Fruit fly (Drosophila melanogaster) whole organism: ENCODE measurements around the gene CG32036.

ENCODE experiments used
- CG8478 ChIP-seq: fragments of >200 bp; optimal IDR thresholded peaks from 2 replicates; lab custom pipeline; 2018; ENCODE audit warnings: inconsistent platforms
- Dll ChIP-seq: fragments of >200 bp; optimal IDR thresholded peaks from 2 replicates; lab custom pipeline; 2017
- EcR ChIP-seq, 2 experiments: fragments of >200 bp; optimal IDR thresholded peaks; 2 replicates each; lab custom pipeline; 2017; ENCODE audit warnings: missing biosample characterization in 2 of 2, missing genetic modification characterization in 2 of 2, missing genetic modification reagents in 2 of 2
- pan ChIP-seq: fragments of >200 bp; optimal IDR thresholded peaks from 2 replicates; lab custom pipeline; 2017
- psq ChIP-seq: fragments of >200 bp; optimal IDR thresholded peaks from 2 replicates; lab custom pipeline; 2017
- usp ChIP-seq: fragments of >200 bp; optimal IDR thresholded peaks from 2 replicates; lab custom pipeline; 2017; ENCODE audit warnings: missing biosample characterization, missing genetic modification characterization, mixed read lengths

CG32036 gene

dm6 chr3L:9460775-9461491, 28.1 kb downstream of the CG32036 start, which contains the start of the genes CG3434 and CG44838:
TSS of gene CG3434 (minus strand) at chr3L:9460799.
TSS of gene CG44838 (plus strand) at chr3L:9461050.
- no peak for TF ChIP-seq usp (GFP tag; lab: Kevin White, UChicago)
- TF ChIP-seq CG8478, result no peak
- no peak for TF ChIP-seq EcR (GFP tag; optimal IDR thresholded peaks at IDR 0.05; lab: Kevin White, UChicago)
- TF ChIP-seq Dll (lab: Kevin White, UChicago), result no peak
- TF ChIP-seq pan (lab: Kevin White, UChicago), result no peak

- TF ChIP-seq psq (no peak), Dll (lab: Kevin White, UChicago) (no peak), CG8478 (no peak), pan (lab: Kevin White, UChicago) (no peak), EcR (GFP tag; optimal IDR thresholded peaks at IDR 0.05; lab: Kevin White, UChicago) (no peak), usp (GFP tag; lab: Kevin White, UChicago) (no peak)
These were observed 31.4 kb downstream of the CG32036 start, which contains the start of gene CG3437 for dm6 chr3L:9457619-9458092. TSS of gene CG3437 (minus strand) at chr3L:9457669.

dm6 chr3L:9456389-9456788, 32.6 kb downstream of the CG32036 start:
- TF ChIP-seq pan (lab: Kevin White, UChicago) (no peak), Dll (lab: Kevin White, UChicago) (no peak), CG8478 (no peak), usp (GFP tag; lab: Kevin White, UChicago) (no peak), psq (no peak)

- TF ChIP-seq Dll (lab: Kevin White, UChicago), result no peak
- TF ChIP-seq usp (GFP tag; lab: Kevin White, UChicago), result no peak
- no peak for TF ChIP-seq psq
- TF ChIP-seq pan (lab: Kevin White, UChicago), result no peak
- no peak for TF ChIP-seq CG8478
- no peak for TF ChIP-seq EcR (GFP tag; optimal IDR thresholded peaks at IDR 0.05; lab: Kevin White, UChicago)
These were observed 33.1 kb downstream of the CG32036 start, which contains the start of the genes phol and CG3552 for dm6 chr3L:9455819-9456388. TSS of gene phol (minus strand) at chr3L:9456281. TSS of gene CG3552 (plus strand) at chr3L:9456318.

- no peak for TF ChIP-seq EcR (GFP tag; optimal IDR thresholded peaks at IDR 0.05; lab: Kevin White, UChicago)
- TF ChIP-seq usp (GFP tag; lab: Kevin White, UChicago), result no peak
- no peak for TF ChIP-seq CG8478
- no peak for TF ChIP-seq Dll (lab: Kevin White, UChicago)
- no peak for TF ChIP-seq psq
- no peak for TF ChIP-seq pan (lab: Kevin White, UChicago)
These were observed 36.6 kb downstream of the CG32036 start for dm6 chr3L:9452422-9452821.

- TF ChIP-seq Dll (lab: Kevin White, UChicago) (no peak), EcR (GFP tag; optimal IDR thresholded peaks at IDR 0.05; lab: Kevin White, UChicago) (no peak), CG8478 (no peak), usp (GFP tag; lab: Kevin White, UChicago) (no peak), pan (lab: Kevin White, UChicago) (no peak), psq (no peak)
These were observed 37.4 kb downstream of the CG32036 start, which contains the start of the genes CG3448 and ghi for dm6 chr3L:9451522-9452118. TSS of gene CG3448 (minus strand) at chr3L:9451572. TSS of gene ghi (plus strand) at chr3L:9451876.

- TF ChIP-seq usp (GFP tag; lab: Kevin White, UChicago) (no peak), CG8478 (no peak), EcR (GFP tag; optimal IDR thresholded peaks at IDR 0.05; lab: Kevin White, UChicago) (no peak), pan (lab: Kevin White, UChicago) (no peak), Dll (lab: Kevin White, UChicago) (no peak), psq (no peak)
These were observed 41.7 kb downstream of the CG32036 start for dm6 chr3L:9447239-9447777.

- no peak for TF ChIP-seq EcR (GFP tag; optimal IDR thresholded peaks at IDR 0.05; lab: Kevin White, UChicago)
These were observed 42.2 kb downstream of the CG32036 start, which contains the start of gene CG3529 for dm6 chr3L:9446731-9447238. TSS of gene CG3529 (plus strand) at chr3L:9446864.

dm6 chr3L:9442625-9443282, 46.3 kb downstream of the CG32036 start, which contains the start of gene Srg3:
TSS of gene Srg3 (plus strand) at chr3L:9443232.
- TF ChIP-seq psq (no peak), EcR (GFP tag; optimal IDR thresholded peaks at IDR 0.05; lab: Kevin White, UChicago) (no peak), usp (GFP tag; lab: Kevin White, UChicago) (no peak), CG8478 (no peak), Dll (lab: Kevin White, UChicago) (no peak), pan (lab: Kevin White, UChicago) (no peak)

- TF ChIP-seq CG8478, result no peak
- TF ChIP-seq pan (lab: Kevin White, UChicago), result no peak
- TF ChIP-seq usp (GFP tag; lab: Kevin White, UChicago), result no peak
- no peak for TF ChIP-seq EcR (GFP tag; optimal IDR thresholded peaks at IDR 0.05; lab: Kevin White, UChicago)
- TF ChIP-seq psq, result no peak
- TF ChIP-seq Dll (lab: Kevin White, UChicago), result no peak
These were observed 47.0 kb downstream of the CG32036 start, which contains the start of the genes Bet3 and Nf-YA for dm6 chr3L:9441907-9442479. TSS of gene Bet3 (minus strand) at chr3L:9442267. TSS of gene Nf-YA (minus strand) at chr3L:9442267.
